Worm (Caenorhabditis elegans) whole organism, L4 larva: ENCODE results near the gene algn-12.

Experiments used
- F26F4.8 ChIP-seq: fragments of 200-800 bp; sonication (Bioruptor generic); conservative IDR thresholded peaks from 2 replicates; pipeline ENCODE4 v1.3.6; 2022; ENCODE audit warnings: missing genetic modification characterization, missing compliant biosample characterization
- F37D6.2 ChIP-seq: sonication (generic microtip); optimal IDR thresholded peaks from 2 replicates; lab custom pipeline; 2016; ENCODE audit warnings: mild to moderate bottlenecking, missing genetic modification characterization, missing compliant biosample characterization
- F49E8.2 ChIP-seq: sonication (generic microtip); optimal IDR thresholded peaks from 2 replicates; lab custom pipeline; 2016; ENCODE audit warnings: missing compliant biosample characterization, mild to moderate bottlenecking, missing genetic modification characterization, borderline replicate concordance
- T26A8.4 ChIP-seq: fragments of 200-800 bp; sonication (Bioruptor generic); IDR thresholded peaks from 2 replicates; pipeline ENCODE4 v1.3.6; 2022; ENCODE audit warnings: missing genetic modification characterization, missing compliant biosample characterization
- Y48G9A.11 ChIP-seq: fragments of 200-800 bp; sonication (Bioruptor generic); IDR thresholded peaks from 2 replicates; pipeline ENCODE4 v1.3.6; 2022; ENCODE audit warnings: missing genetic modification reagents, missing genetic modification characterization, missing compliant biosample characterization
- ZK337.2 ChIP-seq: fragments of 200-800 bp; sonication (Bioruptor generic); IDR thresholded peaks from 2 replicates; pipeline ENCODE4 v1.3.6; 2022; ENCODE audit warnings: missing genetic modification reagents, missing genetic modification characterization, missing compliant biosample characterization
- ZK546.5 ChIP-seq, 2 experiments: sonication (generic microtip); optimal IDR thresholded peaks; 2 replicates each; lab custom pipeline; 2017; ENCODE audit warnings: missing biosample characterization in 2 of 2, missing genetic modification characterization in 2 of 2
- aha-1 ChIP-seq: fragments of 150-350 bp; peaks from one replicate; lab custom pipeline; 2014; ENCODE audit warnings: missing biosample characterization, missing genetic modification characterization
- aly-2 ChIP-seq: sonication (generic microtip); optimal IDR thresholded peaks from 2 replicates; lab custom pipeline; 2018; ENCODE audit warnings: missing biosample characterization, missing genetic modification characterization
- ama-1 ChIP-seq: fragments of 150-350 bp; optimal IDR thresholded peaks from 2 replicates; lab custom pipeline; 2014; ENCODE audit warnings: inconsistent platforms, mixed read lengths
- attf-4 ChIP-seq: sonication (generic microtip); optimal IDR thresholded peaks from 3 replicates; lab custom pipeline; 2017; ENCODE audit warnings: missing biosample characterization, missing genetic modification characterization
- ceh-28 ChIP-seq: fragments of 150-350 bp; optimal IDR thresholded peaks from 2 replicates; lab custom pipeline; 2014; ENCODE audit warnings: missing biosample characterization, missing genetic modification reagents, missing genetic modification characterization
- ceh-44 ChIP-seq: fragments of 200-800 bp; sonication (Bioruptor generic); IDR thresholded peaks from 2 replicates; pipeline ENCODE4 v1.3.6; 2022; ENCODE audit warnings: missing genetic modification reagents, missing genetic modification characterization, missing compliant biosample characterization
- ceh-82 ChIP-seq: sonication (generic microtip); optimal IDR thresholded peaks from 2 replicates; lab custom pipeline; 2017; ENCODE audit warnings: missing biosample characterization, missing genetic modification characterization
- daf-12 ChIP-seq: fragments of 150-350 bp; optimal IDR thresholded peaks from 2 replicates; lab custom pipeline; 2014; ENCODE audit warnings: missing biosample characterization, missing genetic modification reagents, missing genetic modification characterization
- daf-16 ChIP-seq, 3 experiments: sonication (generic microtip); optimal IDR thresholded peaks; 2 replicates each; lab custom pipeline; 2016 to 2017; ENCODE audit warnings: missing genetic modification characterization in 3 of 3, missing genetic modification reagents in 3 of 3, mild to moderate bottlenecking in 2 of 3, missing compliant biosample characterization in 2 of 3, missing biosample characterization in 1 of 3, moderate library complexity in 1 of 3
- dmd-6 ChIP-seq: fragments of 200-800 bp; sonication (Bioruptor generic); IDR thresholded peaks from 2 replicates; pipeline ENCODE4 v1.3.6; 2022; ENCODE audit warnings: missing genetic modification reagents, missing genetic modification characterization, missing compliant biosample characterization
- dmd-8 ChIP-seq: fragments of 200-800 bp; sonication (Bioruptor generic); IDR thresholded peaks from 2 replicates; pipeline ENCODE4 v1.3.6; 2022; ENCODE audit warnings: missing genetic modification characterization, missing compliant biosample characterization
- dpl-1 ChIP-seq: fragments of 150-350 bp; optimal IDR thresholded peaks from 2 replicates; lab custom pipeline; 2014; ENCODE audit warnings: missing biosample characterization, missing genetic modification reagents, missing genetic modification characterization
- dve-1 ChIP-seq: sonication (generic microtip); optimal IDR thresholded peaks from 2 replicates; lab custom pipeline; 2017; ENCODE audit warnings: antibody characterized with exemption, mild to moderate bottlenecking, missing genetic modification characterization, missing compliant biosample characterization; ENCODE audit not compliant: insufficient read depth
- egl-27 ChIP-seq: sonication (generic microtip); optimal IDR thresholded peaks from 3 replicates; lab custom pipeline; 2017; ENCODE audit warnings: missing biosample characterization, missing genetic modification reagents, missing genetic modification characterization
- fos-1 ChIP-seq: fragments of 150-350 bp; optimal IDR thresholded peaks from 2 replicates; lab custom pipeline; 2014; ENCODE audit warnings: missing biosample characterization, missing genetic modification characterization
- hif-1 ChIP-seq, 2 experiments: sonication (generic microtip); optimal IDR thresholded peaks; 2 replicates each; lab custom pipeline; 2016 to 2017; ENCODE audit warnings: missing compliant biosample characterization in 2 of 2, missing genetic modification characterization in 2 of 2, missing genetic modification reagents in 2 of 2, missing genotype in 2 of 2, mild to moderate bottlenecking in 1 of 2
- hlh-30 ChIP-seq: sonication (generic microtip); optimal IDR thresholded peaks from 2 replicates; lab custom pipeline; 2017; ENCODE audit warnings: antibody characterized with exemption, mild to moderate bottlenecking, missing genetic modification characterization, missing compliant biosample characterization; ENCODE audit not compliant: insufficient read depth
- hmg-1.1 ChIP-seq: fragments of 200-800 bp; sonication (Bioruptor generic); IDR thresholded peaks from 2 replicates; pipeline ENCODE4 v1.3.6; 2022; ENCODE audit warnings: missing genetic modification reagents, missing genetic modification characterization, missing compliant biosample characterization
- lim-7 ChIP-seq: fragments of 200-800 bp; sonication (Bioruptor generic); IDR thresholded peaks from 2 replicates; pipeline ENCODE4 v1.3.6; 2022; ENCODE audit warnings: missing genetic modification characterization, missing compliant biosample characterization
- lin-1 ChIP-seq: fragments of 200-800 bp; sonication (Bioruptor generic); IDR thresholded peaks from 2 replicates; pipeline ENCODE4 v1.3.6; 2022; ENCODE audit warnings: missing genetic modification reagents, missing genetic modification characterization, missing compliant biosample characterization
- lin-13 ChIP-seq: fragments of 150-350 bp; optimal IDR thresholded peaks from 2 replicates; lab custom pipeline; 2014; ENCODE audit warnings: missing biosample characterization, missing genetic modification reagents, missing genetic modification characterization
- lin-38 ChIP-seq: fragments of 200-800 bp; sonication (Bioruptor generic); IDR thresholded peaks from 2 replicates; pipeline ENCODE4 v1.3.6; 2022; ENCODE audit warnings: missing genetic modification reagents, missing genetic modification characterization, missing compliant biosample characterization
- lin-39 ChIP-seq: fragments of 150-350 bp; optimal IDR thresholded peaks from 2 replicates; lab custom pipeline; 2014; ENCODE audit warnings: missing biosample characterization, missing genetic modification reagents, missing genetic modification characterization
- lir-3 ChIP-seq: sonication (generic microtip); optimal IDR thresholded peaks from 2 replicates; lab custom pipeline; 2016; ENCODE audit warnings: mild to moderate bottlenecking, missing genetic modification characterization, missing compliant biosample characterization
- lsy-2 ChIP-seq, 2 experiments: fragments of 150-350 bp in 1 of 2; sonication (generic microtip) in 1 of 2; optimal IDR thresholded peaks; 2 replicates each; lab custom pipeline; 2014 to 2017; ENCODE audit warnings: missing biosample characterization in 2 of 2, missing genetic modification characterization in 2 of 2
- madf-5 ChIP-seq, 2 experiments: fragments of 200-800 bp; sonication (Bioruptor generic); IDR thresholded peaks; 2 replicates each; pipeline ENCODE4 v1.3.6; 2022; ENCODE audit warnings: missing compliant biosample characterization in 2 of 2, missing genetic modification characterization in 2 of 2
- mdt-29 ChIP-seq: fragments of 200-800 bp; sonication (Bioruptor generic); IDR thresholded peaks from 2 replicates; pipeline ENCODE4 v1.3.6; 2022; ENCODE audit warnings: missing genetic modification reagents, missing genetic modification characterization, missing compliant biosample characterization
- mep-1 ChIP-seq: fragments of 150-350 bp; sonication (generic microtip); optimal IDR thresholded peaks from 3 replicates; lab custom pipeline; 2014; ENCODE audit warnings: missing biosample characterization, missing genetic modification characterization
- mes-2 ChIP-seq: sonication (generic microtip); optimal IDR thresholded peaks from 2 replicates; lab custom pipeline; 2016; ENCODE audit warnings: missing genotype, mild to moderate bottlenecking, missing genetic modification characterization, missing compliant biosample characterization; ENCODE audit not compliant: poor library complexity, severe bottlenecking
- nhr-102 ChIP-seq: sonication (generic microtip); optimal IDR thresholded peaks from 2 replicates; lab custom pipeline; 2016; ENCODE audit warnings: mild to moderate bottlenecking, missing genetic modification characterization, moderate library complexity, missing compliant biosample characterization
- nhr-11 ChIP-seq: fragments of 150-350 bp; optimal IDR thresholded peaks from 2 replicates; lab custom pipeline; 2014; ENCODE audit warnings: missing biosample characterization, missing genetic modification characterization
- nhr-28 ChIP-seq: fragments of 150-350 bp; optimal IDR thresholded peaks from 2 replicates; lab custom pipeline; 2014; ENCODE audit warnings: missing biosample characterization, missing genetic modification characterization
- nhr-41 ChIP-seq: fragments of 200-800 bp; sonication (Bioruptor generic); IDR thresholded peaks from 2 replicates; pipeline ENCODE4 v1.3.6; 2022; ENCODE audit warnings: missing genetic modification reagents, missing genetic modification characterization, missing compliant biosample characterization
- nhr-48 ChIP-seq: sonication (generic microtip); optimal IDR thresholded peaks from 2 replicates; lab custom pipeline; 2016; ENCODE audit warnings: mild to moderate bottlenecking, missing genetic modification characterization, missing compliant biosample characterization
- pqm-1 ChIP-seq: sonication (generic microtip); optimal IDR thresholded peaks from 2 replicates; lab custom pipeline; 2017; ENCODE audit warnings: missing biosample characterization, missing genetic modification characterization
- set-16 ChIP-seq: fragments of 200-800 bp; sonication (Bioruptor generic); IDR thresholded peaks from 2 replicates; pipeline ENCODE4 v1.3.6; 2022; ENCODE audit warnings: missing genetic modification reagents, missing genetic modification characterization, missing compliant biosample characterization
- snpc-4 ChIP-seq: fragments of 150-350 bp; optimal IDR thresholded peaks from 2 replicates; lab custom pipeline; 2014; ENCODE audit warnings: missing biosample characterization, missing genetic modification characterization
- spr-1 ChIP-seq: sonication (generic microtip); optimal IDR thresholded peaks from 2 replicates; lab custom pipeline; 2016; ENCODE audit warnings: mild to moderate bottlenecking, missing genetic modification characterization, missing compliant biosample characterization
- tra-1 ChIP-seq: fragments of 200-800 bp; sonication (Bioruptor generic); IDR thresholded peaks from 2 replicates; pipeline ENCODE4 v1.3.6; 2022; ENCODE audit warnings: missing genetic modification reagents, missing genetic modification characterization, missing compliant biosample characterization
- zag-1 ChIP-seq: fragments of 150-350 bp; optimal IDR thresholded peaks from 2 replicates; lab custom pipeline; 2014; ENCODE audit warnings: missing biosample characterization, missing genetic modification characterization
- zfp-2 ChIP-seq: sonication (generic microtip); optimal IDR thresholded peaks from 2 replicates; lab custom pipeline; 2016; ENCODE audit warnings: mild to moderate bottlenecking, missing genetic modification characterization, missing compliant biosample characterization
- ztf-7 ChIP-seq: fragments of 150-350 bp; optimal IDR thresholded peaks from 2 replicates; lab custom pipeline; 2014; ENCODE audit warnings: missing biosample characterization, missing genetic modification characterization

algn-12 gene

DNA sequence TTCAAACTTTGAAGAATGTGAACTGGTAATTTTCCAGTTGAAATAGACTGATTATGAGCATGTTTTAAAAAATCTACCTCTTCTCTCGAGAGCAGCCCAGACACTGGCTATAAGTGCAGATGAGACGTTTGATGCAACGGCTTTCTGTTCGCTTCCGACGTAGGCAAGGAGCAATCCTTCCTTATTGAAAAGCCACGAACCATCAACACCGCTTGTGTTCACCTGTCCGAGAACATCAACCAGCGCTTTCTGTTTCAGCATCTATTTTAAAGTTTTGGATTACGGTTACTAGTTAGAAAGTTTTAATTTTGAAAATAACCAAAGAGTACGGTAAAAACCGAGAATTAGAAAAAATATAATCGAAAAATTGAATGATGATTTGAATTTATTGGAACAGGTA lies 24.1 kb upstream of the algn-12 start, which contains the start of gene lmtr-2:
Gene lmtr-2, minus strand, starts transcription at position 261 of the 400 bp plus-strand sequence.
- TF ChIP-seq daf-16 (GFP tag; optimal IDR thresholded peaks at IDR 0.05; lab: Kevin White, UChicago): no peak
- TF ChIP-seq daf-16 (tag; optimal IDR thresholded peaks at IDR 0.05; lab: Kevin White, UChicago): peak; percentile 29
- peak; percentile 88 for TF ChIP-seq aha-1 (tag; lab: Kevin White, UChicago)
- TF ChIP-seq ama-1: peak; percentile 74
- no peak for TF ChIP-seq tra-1
- TF ChIP-seq attf-4: no peak
- no peak for TF ChIP-seq ceh-44
- TF ChIP-seq daf-12 (tag; lab: Kevin White, UChicago): no peak
- no peak for TF ChIP-seq F49E8.2 (tag; lab: Kevin White, UChicago)
- TF ChIP-seq ceh-28 (tag; lab: Kevin White, UChicago): no peak
- TF ChIP-seq mdt-29: no peak
- no peak for TF ChIP-seq zag-1 (tag; lab: Kevin White, UChicago)
- TF ChIP-seq nhr-48: no peak
- TF ChIP-seq nhr-41 (GFP tag; lab: Robert Waterston, UW): no peak
- no peak for TF ChIP-seq zfp-2 (tag; lab: Kevin White, UChicago)
- no peak for TF ChIP-seq pqm-1 (tag; lab: Kevin White, UChicago)
- no peak for TF ChIP-seq Y48G9A.11 (GFP tag; lab: Robert Waterston, UW)
- no peak for TF ChIP-seq hmg-1.1 (GFP tag; lab: Robert Waterston, UW)
- TF ChIP-seq egl-27 (tag; lab: Kevin White, UChicago): no peak
- no peak for TF ChIP-seq snpc-4 (tag; lab: Kevin White, UChicago)
- TF ChIP-seq nhr-28 (tag; lab: Kevin White, UChicago): no peak
- no peak for TF ChIP-seq lin-1
- TF ChIP-seq aly-2 (tag; lab: Kevin White, UChicago): no peak

DNA sequence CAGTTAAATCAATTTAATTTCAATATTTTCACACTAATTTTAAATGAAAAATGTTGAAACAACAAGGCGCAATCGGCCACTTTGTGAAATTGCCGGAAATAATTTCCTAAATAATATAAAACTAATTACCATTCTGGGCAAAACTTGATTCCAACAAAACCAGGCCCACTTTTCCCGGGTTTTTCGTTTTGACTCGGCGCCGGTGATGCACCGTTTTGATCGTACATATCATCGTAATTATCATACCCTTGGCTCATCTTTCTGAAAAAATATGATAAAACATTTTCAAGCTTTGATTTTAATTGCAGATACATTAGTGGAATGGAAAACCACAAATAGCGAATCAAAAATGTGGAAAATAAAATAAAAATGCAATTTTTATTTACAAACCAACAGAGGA lies 22.9 kb upstream of the algn-12 start, which contains the start of gene rpb-9:
Gene rpb-9, minus strand, starts transcription at position 314 of the 400 bp plus-strand sequence.
- TF ChIP-seq F26F4.8 (GFP tag; lab: Robert Waterston, UW): no peak
- TF ChIP-seq lin-1: peak; percentile 53; the same call in 1 of the 2 replicates
- peak; percentile 43; the same call in 1 of the 2 replicates for TF ChIP-seq T26A8.4 (GFP tag; lab: Robert Waterston, UW)
- peak; percentile 1 for TF ChIP-seq dve-1 (tag; lab: Kevin White, UChicago)
- no peak for TF ChIP-seq nhr-11 (tag; lab: Kevin White, UChicago)
- no peak for TF ChIP-seq daf-16 (GFP tag; optimal IDR thresholded peaks at IDR 0.05; lab: Kevin White, UChicago)
- peak; percentile 3 for TF ChIP-seq daf-16 (tag; optimal IDR thresholded peaks at IDR 0.05; lab: Kevin White, UChicago)
- TF ChIP-seq lin-38 (GFP tag; lab: Robert Waterston, UW): peak; percentile 39
- peak; percentile 35 for TF ChIP-seq mes-2 (tag; lab: Kevin White, UChicago)
- TF ChIP-seq ztf-7: no peak
- TF ChIP-seq ama-1: peak; percentile 57
- TF ChIP-seq F49E8.2 (tag; lab: Kevin White, UChicago): peak; percentile 8
- TF ChIP-seq fos-1: no peak
- no peak for TF ChIP-seq ZK337.2
- no peak for TF ChIP-seq lim-7 (GFP tag; lab: Robert Waterston, UW)
- peak; percentile 4 for TF ChIP-seq nhr-102

DNA sequence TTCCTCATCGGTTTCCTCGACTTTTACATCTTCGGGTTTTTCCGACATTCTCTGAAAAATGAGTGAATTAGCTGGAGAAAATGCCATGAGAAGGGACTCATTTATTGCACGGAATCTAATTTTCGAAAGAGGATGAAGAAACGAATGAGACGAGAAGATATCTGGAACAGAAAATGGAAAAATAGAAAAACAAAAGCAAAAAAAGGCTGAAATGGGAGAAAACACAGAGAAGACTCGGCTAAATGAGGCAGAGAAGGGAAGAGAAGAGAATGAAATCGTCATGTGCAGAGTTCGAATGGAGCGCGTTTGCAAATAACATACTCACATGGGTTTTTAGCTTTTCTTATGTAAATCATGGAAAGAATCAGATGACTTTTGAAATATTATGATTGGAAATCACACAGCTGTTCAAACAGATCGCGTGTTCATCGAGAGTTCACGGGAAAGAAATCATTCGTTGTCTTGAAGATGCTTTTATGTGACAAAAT lies 21.0 kb upstream of the algn-12 start, which contains the start of gene Y97E10AR.6:
Gene Y97E10AR.6, minus strand, starts transcription at position 51 of the 488 bp plus-strand sequence.
- TF ChIP-seq nhr-41 (GFP tag; lab: Robert Waterston, UW) (no peak), set-16 (GFP tag; lab: Robert Waterston, UW) (no peak), hif-1 (tag; optimal IDR thresholded peaks at IDR 0.05; lab: Kevin White, UChicago) (peak in 1 of 2 experiments; percentile 14), madf-5 (GFP tag; IDR thresholded peaks at IDR 0.05; lab: Robert Waterston, UW) (no peak), ZK546.5 (tag; optimal IDR thresholded peaks at IDR 0.05; lab: Kevin White, UChicago) (no peak), mep-1 (tag; lab: Kevin White, UChicago) (peak; percentile 35), hlh-30 (tag; lab: Kevin White, UChicago) (peak; percentile 98), fos-1 (no peak), spr-1 (no peak), lsy-2 (tag; optimal IDR thresholded peaks at IDR 0.05; lab: Kevin White, UChicago) (peak in 1 of 2 experiments; percentile 50), ceh-82 (tag; lab: Kevin White, UChicago) (no peak), lin-13 (no peak), F37D6.2 (tag; lab: Kevin White, UChicago) (no peak), lin-39 (tag; lab: Kevin White, UChicago) (no peak), dmd-6 (peak; percentile 37), dmd-8 (GFP tag; lab: Robert Waterston, UW) (no peak), dpl-1 (GFP tag; lab: Kevin White, UChicago) (no peak), lir-3 (tag; lab: Kevin White, UChicago) (no peak), nhr-11 (tag; lab: Kevin White, UChicago) (no peak)
